Fruit fly (Drosophila melanogaster) S2 (cell line): Measurements from ENCODE around the gene pcx.

Source experiments
- CG8478 ChIP-seq: fragments of >200 bp; optimal IDR thresholded peaks from 2 replicates; lab custom pipeline; 2018
- CTCF ChIP-seq, 2 experiments: fragments of >200 bp; optimal IDR thresholded peaks; 2 replicates each; lab custom pipeline; 2018

DNA sequence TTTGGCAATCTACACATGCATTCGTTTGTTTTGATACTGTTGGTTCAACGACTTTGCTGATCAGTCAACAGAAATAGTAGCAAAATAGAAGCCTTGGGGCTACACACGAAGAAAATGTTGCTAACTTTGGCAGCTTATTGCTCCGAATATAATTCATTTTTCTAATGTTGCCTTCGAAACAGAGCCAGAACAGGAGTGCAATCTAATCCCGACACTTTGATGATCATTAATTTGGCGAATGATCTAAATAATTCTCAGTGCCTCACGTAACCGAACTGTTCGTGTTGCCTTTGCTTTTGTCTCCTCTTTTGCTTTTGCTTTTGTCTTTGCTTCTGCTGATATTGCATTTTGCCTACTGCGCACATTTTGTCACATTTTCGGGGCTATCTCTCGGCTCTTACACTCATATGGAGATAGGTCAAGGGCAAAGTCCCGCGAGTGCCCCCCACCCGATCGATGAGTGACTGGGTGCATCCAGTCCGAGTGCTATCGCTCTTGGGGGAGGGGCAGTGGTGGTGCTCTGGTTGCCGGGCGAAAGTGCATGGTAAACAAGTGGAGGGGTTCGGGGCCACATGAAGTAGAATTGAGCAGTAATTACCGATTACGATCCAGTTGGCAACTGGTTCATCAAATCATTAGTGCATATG lies 28.9 kb upstream of the pcx start:
- TF ChIP-seq CG8478 (lab: Kevin White, UChicago) (no peak), CTCF (optimal IDR thresholded peaks at IDR 0.05; lab: Kevin White, UChicago) (no peak)
